Worm (Caenorhabditis elegans) whole organism, L1 larva: ENCODE results near the gene ZC518.8.

ENCODE experiments used
- C34B4.2 ChIP-seq: sonication (generic microtip); optimal IDR thresholded peaks from 2 replicates; lab custom pipeline; 2017; ENCODE audit warnings: mild to moderate bottlenecking, missing genetic modification characterization, missing compliant biosample characterization
- F16B12.6 ChIP-seq: fragments of 150-350 bp; optimal IDR thresholded peaks from 2 replicates; lab custom pipeline; 2014; ENCODE audit warnings: missing biosample characterization, missing genetic modification characterization
- aha-1 ChIP-seq: fragments of 150-350 bp; optimal IDR thresholded peaks from 2 replicates; lab custom pipeline; 2014; ENCODE audit warnings: missing biosample characterization, missing genetic modification characterization
- ama-1 ChIP-seq: fragments of 150-350 bp; optimal IDR thresholded peaks from 2 replicates; lab custom pipeline; 2014
- blmp-1 ChIP-seq: fragments of 150-350 bp; optimal IDR thresholded peaks from 2 replicates; lab custom pipeline; 2014; ENCODE audit warnings: missing biosample characterization, missing genetic modification characterization
- ceh-63 ChIP-seq: fragments of 200-800 bp; sonication (Bioruptor generic); optimal IDR thresholded peaks from 2 replicates; lab custom pipeline; 2018; ENCODE audit warnings: mild to moderate bottlenecking, missing genetic modification characterization, missing compliant biosample characterization
- ceh-8 ChIP-seq: fragments of 200-800 bp; sonication (Bioruptor generic); optimal IDR thresholded peaks from 2 replicates; lab custom pipeline; 2018; ENCODE audit warnings: mild to moderate bottlenecking, missing genetic modification characterization, moderate library complexity, missing compliant biosample characterization
- ceh-82 ChIP-seq, 3 experiments: fragments of 150-350 bp in 1 of 3; sonication (generic microtip) in 2 of 3; optimal IDR thresholded peaks; 2 replicates each; lab custom pipeline; 2014 to 2017; ENCODE audit warnings: missing biosample characterization in 3 of 3, missing genetic modification characterization in 3 of 3
- ceh-90 ChIP-seq: sonication (generic microtip); optimal IDR thresholded peaks from 2 replicates; lab custom pipeline; 2016; ENCODE audit warnings: missing genetic modification characterization, missing compliant biosample characterization
- ces-1 ChIP-seq: fragments of 150-350 bp; optimal IDR thresholded peaks from 2 replicates; lab custom pipeline; 2014; ENCODE audit warnings: missing biosample characterization, missing genetic modification reagents, missing genetic modification characterization
- dpl-1 ChIP-seq, 3 experiments: fragments of 150-350 bp in 2 of 3; sonication (generic microtip) in 1 of 3; optimal IDR thresholded peaks; 2 replicates each; lab custom pipeline; 2014 to 2017; ENCODE audit warnings: missing biosample characterization in 3 of 3, missing genetic modification characterization in 3 of 3, missing genetic modification reagents in 3 of 3
- dsc-1 ChIP-seq: sonication (generic microtip); optimal IDR thresholded peaks from 2 replicates; lab custom pipeline; 2016; ENCODE audit warnings: mild to moderate bottlenecking, missing genetic modification characterization, missing compliant biosample characterization
- efl-1 ChIP-seq, 4 experiments: fragments of 150-350 bp; optimal IDR thresholded peaks in 3 of 4; peaks in 1 of 4; 1 replicate in 1 of 4; 2 replicates in 3 of 4; lab custom pipeline; 2014; ENCODE audit warnings: missing biosample characterization in 2 of 4, missing genetic modification characterization in 2 of 4, missing genetic modification reagents in 2 of 4
- egl-13 ChIP-seq: sonication (generic microtip); optimal IDR thresholded peaks from 2 replicates; lab custom pipeline; 2016; ENCODE audit warnings: missing genotype, missing genetic modification reagents, missing genetic modification characterization, missing compliant biosample characterization
- egl-27 ChIP-seq, 2 experiments: fragments of 150-350 bp in 1 of 2; sonication (generic microtip); optimal IDR thresholded peaks; 3 replicates each; lab custom pipeline; 2017 to 2018; ENCODE audit warnings: missing biosample characterization in 2 of 2, missing genetic modification characterization in 2 of 2, missing genetic modification reagents in 2 of 2
- ets-5 ChIP-seq: fragments of 200-800 bp; sonication (Bioruptor generic); IDR thresholded peaks from 2 replicates; pipeline ENCODE4 v1.3.6; 2022; ENCODE audit warnings: missing genetic modification characterization, missing compliant biosample characterization
- grh-1 ChIP-seq: fragments of 200-800 bp; sonication (Bioruptor generic); IDR thresholded peaks from 2 replicates; pipeline ENCODE4 v1.3.6; 2022; ENCODE audit warnings: missing genetic modification reagents, missing genetic modification characterization, missing compliant biosample characterization
- hlh-17 ChIP-seq: fragments of 200-800 bp; sonication (Bioruptor generic); optimal IDR thresholded peaks from 2 replicates; lab custom pipeline; 2018; ENCODE audit warnings: missing genetic modification characterization, mild to moderate bottlenecking, missing compliant biosample characterization, moderate library complexity, borderline replicate concordance
- hpl-2 ChIP-seq: fragments of 150-350 bp; optimal IDR thresholded peaks from 2 replicates; lab custom pipeline; 2014; ENCODE audit warnings: missing biosample characterization, missing genetic modification reagents, missing genetic modification characterization
- jun-1 ChIP-seq: fragments of 150-350 bp; optimal IDR thresholded peaks from 2 replicates; lab custom pipeline; 2014; ENCODE audit warnings: missing biosample characterization, missing genetic modification reagents, missing genetic modification characterization
- lin-13 ChIP-seq: fragments of 150-350 bp; optimal IDR thresholded peaks from 2 replicates; lab custom pipeline; 2014; ENCODE audit warnings: missing biosample characterization, missing genetic modification reagents, missing genetic modification characterization
- lin-14 ChIP-seq: fragments of 200-800 bp; sonication (Bioruptor generic); optimal IDR thresholded peaks from 2 replicates; lab custom pipeline; 2018; ENCODE audit warnings: mild to moderate bottlenecking, missing genetic modification characterization, moderate library complexity, missing compliant biosample characterization
- lsy-2 ChIP-seq, 2 experiments: fragments of 150-350 bp; optimal IDR thresholded peaks; 2 replicates each; lab custom pipeline; 2014; ENCODE audit warnings: missing biosample characterization in 2 of 2, missing genetic modification characterization in 2 of 2
- mef-2 ChIP-seq: fragments of 150-350 bp; optimal IDR thresholded peaks from 2 replicates; lab custom pipeline; 2014; ENCODE audit warnings: missing biosample characterization, missing genetic modification characterization
- nhr-11 ChIP-seq: fragments of 150-350 bp; optimal IDR thresholded peaks from 2 replicates; lab custom pipeline; 2014; ENCODE audit warnings: missing biosample characterization, missing genetic modification characterization
- nhr-12 ChIP-seq: sonication (generic microtip); optimal IDR thresholded peaks from 2 replicates; lab custom pipeline; 2017; ENCODE audit warnings: missing biosample characterization, missing genetic modification characterization
- nhr-237 ChIP-seq: fragments of 150-350 bp; optimal IDR thresholded peaks from 2 replicates; lab custom pipeline; 2014; ENCODE audit warnings: missing biosample characterization, missing genetic modification characterization
- nhr-71 ChIP-seq: sonication (generic microtip); optimal IDR thresholded peaks from 2 replicates; lab custom pipeline; 2016; ENCODE audit warnings: mild to moderate bottlenecking, missing genetic modification characterization, moderate library complexity, missing compliant biosample characterization
- nhr-85 ChIP-seq: sonication (generic microtip); peaks from one replicate; lab custom pipeline; 2016; ENCODE audit warnings: missing genetic modification characterization, inconsistent platforms, missing compliant biosample characterization
- nhr-90 ChIP-seq: sonication (generic microtip); optimal IDR thresholded peaks from 2 replicates; lab custom pipeline; 2016; ENCODE audit warnings: mild to moderate bottlenecking, missing genetic modification characterization, missing compliant biosample characterization; ENCODE audit not compliant: poor library complexity
- pax-3 ChIP-seq: fragments of 200-800 bp; sonication (Bioruptor generic); optimal IDR thresholded peaks from 2 replicates; lab custom pipeline; 2018; ENCODE audit warnings: mild to moderate bottlenecking, missing genetic modification characterization, moderate library complexity, missing compliant biosample characterization
- unc-86 ChIP-seq: sonication (generic microtip); optimal IDR thresholded peaks from 2 replicates; lab custom pipeline; 2016; ENCODE audit warnings: missing genetic modification characterization, missing compliant biosample characterization
- zip-4 ChIP-seq: fragments of 200-800 bp; sonication (Bioruptor generic); optimal IDR thresholded peaks from 2 replicates; lab custom pipeline; 2018; ENCODE audit warnings: mild to moderate bottlenecking, missing genetic modification characterization, moderate library complexity, missing compliant biosample characterization

ZC518.8 gene

DNA sequence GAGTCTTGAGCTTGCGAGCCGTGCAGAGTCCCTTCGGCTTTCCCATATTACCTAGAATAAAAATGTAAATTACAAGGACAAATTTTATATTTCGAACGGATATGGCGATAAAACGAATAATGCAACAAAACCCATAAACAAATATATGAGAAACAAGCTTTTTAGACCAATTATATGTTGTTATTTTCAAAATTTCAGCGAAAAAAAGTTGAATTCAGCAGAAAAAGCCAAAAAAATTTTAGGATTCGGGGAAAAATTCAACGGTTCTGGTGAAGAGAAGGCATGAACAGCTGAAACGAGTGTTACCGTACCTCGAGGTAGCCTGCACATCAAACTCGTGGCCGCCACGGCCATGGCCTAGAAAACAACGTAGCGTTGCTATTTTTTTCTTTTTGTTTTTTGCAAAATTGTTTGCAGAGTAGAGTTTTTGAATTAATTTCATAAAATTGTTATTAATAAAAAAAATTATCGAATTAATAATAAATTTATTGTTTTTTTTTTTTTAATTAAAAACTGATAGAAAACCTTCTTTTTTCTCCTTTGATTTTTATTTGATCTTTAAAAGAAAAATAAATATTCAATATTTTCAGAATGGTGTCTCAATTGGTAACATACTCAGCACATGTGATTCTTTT is 29.4 kb upstream of the ZC518.8 start, which contains the start of the genes rps-23 and dpm-3 (continued):
- TF ChIP-seq hlh-17: no peak
- TF ChIP-seq ces-1 (GFP tag; lab: Kevin White, UChicago): no peak
- peak; percentile 93 to 96 for TF ChIP-seq efl-1 (optimal IDR thresholded peaks at IDR 0.05; lab: Kevin White, UChicago)
- peak; percentile 87 to 98 for TF ChIP-seq efl-1 (GFP tag; optimal IDR thresholded peaks at IDR 0.05 in 1 of 2; lab: Kevin White, UChicago)
- TF ChIP-seq unc-86 (tag; lab: Kevin White, UChicago): peak; percentile 91
- TF ChIP-seq zip-4 (GFP tag; lab: Kevin White, UChicago): peak; percentile 52
- peak; percentile 62 for TF ChIP-seq nhr-237 (tag; lab: Kevin White, UChicago)
- TF ChIP-seq pax-3: peak; percentile 95
- TF ChIP-seq egl-13 (tag; lab: Kevin White, UChicago): peak; percentile 91
- TF ChIP-seq egl-27 (tag; optimal IDR thresholded peaks at IDR 0.05; lab: Kevin White, UChicago): no peak
- no peak for TF ChIP-seq ets-5 (GFP tag; lab: Robert Waterston, UW)
- TF ChIP-seq blmp-1 (tag; lab: Kevin White, UChicago): peak; percentile 82
- peak; percentile 93 for TF ChIP-seq lin-13
- peak; percentile 37 for TF ChIP-seq aha-1 (tag; lab: Kevin White, UChicago)

DNA sequence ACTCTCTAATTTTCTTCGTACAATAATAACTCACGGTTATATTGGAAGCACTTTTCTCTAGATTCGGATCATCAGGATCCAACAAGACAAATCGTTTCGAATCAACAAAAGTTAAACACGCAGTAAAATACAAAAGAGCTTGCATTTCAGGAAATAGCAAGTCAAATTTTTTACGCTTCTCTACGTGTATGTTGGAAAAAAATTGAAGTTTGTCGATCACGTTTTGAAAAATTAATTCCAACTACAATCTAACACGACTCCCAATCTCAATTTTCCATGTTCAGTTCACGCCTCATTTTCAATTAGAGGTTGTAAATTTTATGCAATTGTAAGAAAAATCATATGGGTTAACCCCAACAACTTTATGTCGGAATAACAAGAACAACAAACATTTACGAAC is 28.2 kb upstream of the ZC518.8 start, which contains the start of gene spe-45:
spe-45 (minus strand) TSS at position 145 of the 400 bp plus-strand sequence.
- TF ChIP-seq lsy-2 (tag; optimal IDR thresholded peaks at IDR 0.05; lab: Kevin White, UChicago): peak in 1 of 2 experiments; percentile 40
- TF ChIP-seq egl-13 (tag; lab: Kevin White, UChicago): no peak
- TF ChIP-seq ceh-90 (tag; lab: Kevin White, UChicago): no peak
- TF ChIP-seq nhr-85 (tag; lab: Kevin White, UChicago): peak; percentile 33

DNA sequence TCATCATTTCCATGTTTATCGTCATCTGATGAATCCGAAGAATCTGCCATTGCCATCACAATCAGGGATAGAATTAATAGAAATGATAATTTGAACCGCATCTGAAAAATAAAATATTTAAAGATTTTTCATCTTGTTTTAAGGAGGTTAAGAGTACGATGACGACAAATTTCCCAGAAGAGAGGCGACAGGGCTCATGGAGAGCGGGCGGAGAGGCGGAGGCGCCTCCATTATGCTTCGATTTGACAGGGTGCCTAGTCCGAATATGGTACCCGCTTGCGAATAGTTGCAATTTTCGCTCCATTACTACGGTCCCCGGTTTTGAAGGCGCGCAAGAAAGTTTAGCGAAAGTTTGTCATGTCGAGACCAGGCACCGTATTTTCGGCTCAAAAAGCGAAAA is 23.4 kb upstream of the ZC518.8 start, which contains the start of gene F28D1.6:
F28D1.6 (minus strand) TSS at position 101 of the 400 bp plus-strand sequence.
- TF ChIP-seq nhr-90 (tag; lab: Kevin White, UChicago) (no peak), dsc-1 (tag; lab: Kevin White, UChicago) (no peak), ama-1 (lab: Kevin White, UChicago) (no peak), grh-1 (GFP tag; lab: Robert Waterston, UW) (no peak), ceh-8 (GFP tag; lab: Kevin White, UChicago) (no peak), F16B12.6 (no peak)

DNA sequence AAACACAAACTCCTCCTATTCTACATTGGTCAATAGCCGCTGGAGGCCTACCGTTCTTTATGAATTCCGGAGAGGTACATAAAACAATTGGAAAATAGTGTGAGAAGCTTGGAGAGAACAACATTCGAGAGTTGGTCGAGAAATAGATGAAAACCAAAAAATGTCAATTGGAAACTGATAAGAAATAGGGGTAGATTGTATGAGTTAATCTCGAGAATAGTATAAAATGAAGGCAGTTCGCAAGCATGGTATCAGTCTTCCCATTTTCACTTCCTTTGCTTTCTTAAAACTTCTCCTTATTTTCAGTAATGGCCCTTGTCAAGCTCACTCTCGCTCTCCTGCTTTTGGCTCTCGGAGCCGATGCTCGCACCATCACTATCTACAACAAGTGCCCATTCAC is 21.2 kb upstream of the ZC518.8 start, which contains the start of gene thn-2:
thn-2 (plus strand) TSS at position 307 of the 400 bp plus-strand sequence.
- TF ChIP-seq nhr-71 (tag; lab: Kevin White, UChicago) (no peak), lsy-2 (tag; optimal IDR thresholded peaks at IDR 0.05; lab: Kevin White, UChicago) (no peak), nhr-90 (tag; lab: Kevin White, UChicago) (no peak), nhr-12 (no peak), nhr-11 (tag; lab: Kevin White, UChicago) (no peak), ama-1 (lab: Kevin White, UChicago) (no peak), dpl-1 (GFP tag; optimal IDR thresholded peaks at IDR 0.05; lab: Kevin White, UChicago) (no peak), ceh-63 (GFP tag; lab: Kevin White, UChicago) (no peak), mef-2 (tag; lab: Kevin White, UChicago) (no peak), hpl-2 (GFP tag; lab: Kevin White, UChicago) (no peak), C34B4.2 (tag; lab: Kevin White, UChicago) (no peak), ceh-82 (tag; optimal IDR thresholded peaks at IDR 0.05; lab: Kevin White, UChicago) (no peak), lin-14 (GFP tag; lab: Kevin White, UChicago) (no peak), jun-1 (no peak)
